Fruit fly (Drosophila melanogaster) whole organism, embryonic: ENCODE measurements around the gene CG11370.
A peak's percentile ranks its signal among the peaks of the same experiment; 100 is the strongest.

Experiments
- Abd-B ChIP-seq: fragments of 200-800 bp; sonication (Bioruptor generic); optimal IDR thresholded peaks from 2 replicates; lab custom pipeline; 2018; ENCODE audit warnings: missing biosample characterization, mild to moderate bottlenecking, missing genetic modification characterization, moderate library complexity
- CG1024 ChIP-seq: fragments of 200-800 bp; sonication (Bioruptor generic); IDR thresholded peaks from 2 replicates; pipeline ENCODE4 v1.3.6; 2022; ENCODE audit warnings: missing biosample characterization, missing genetic modification characterization
- CG10959 ChIP-seq: fragments of 200-800 bp; sonication (Bioruptor generic); IDR thresholded peaks from 2 replicates; pipeline ENCODE4 v1.3.6; 2022; ENCODE audit warnings: missing biosample characterization, missing genetic modification characterization
- CG11504 ChIP-seq: fragments of 200-800 bp; sonication (Bioruptor generic); optimal IDR thresholded peaks from 3 replicates; lab custom pipeline; 2019; ENCODE audit warnings: missing biosample characterization, mild to moderate bottlenecking, missing genetic modification characterization, moderate library complexity
- CG12236 ChIP-seq: fragments of 200-800 bp; sonication (Bioruptor generic); optimal IDR thresholded peaks from 2 replicates; lab custom pipeline; 2016; ENCODE audit warnings: missing biosample characterization, missing genetic modification characterization
- CG14441 ChIP-seq: fragments of 200-800 bp; sonication (Bioruptor generic); IDR thresholded peaks from 2 replicates; pipeline ENCODE4 v1.3.6; 2022; ENCODE audit warnings: missing biosample characterization, missing genetic modification characterization
- CG1529 ChIP-seq: fragments of 200-800 bp; sonication (Bioruptor generic); optimal IDR thresholded peaks from 3 replicates; lab custom pipeline; 2018; ENCODE audit warnings: missing biosample characterization, missing genetic modification characterization
- CG1603 ChIP-seq: fragments of 200-800 bp; sonication (Bioruptor generic); optimal IDR thresholded peaks from 2 replicates; lab custom pipeline; 2019; ENCODE audit warnings: missing biosample characterization, mild to moderate bottlenecking, missing genetic modification characterization, moderate library complexity
- CG16863 ChIP-seq: fragments of 200-800 bp; sonication (Bioruptor generic); optimal IDR thresholded peaks from 3 replicates; lab custom pipeline; 2016; ENCODE audit warnings: missing biosample characterization, missing genetic modification characterization
- CG17912 ChIP-seq: fragments of 200-800 bp; sonication (Bioruptor generic); optimal IDR thresholded peaks from 2 replicates; lab custom pipeline; 2018; ENCODE audit warnings: missing biosample characterization, mild to moderate bottlenecking, missing genetic modification characterization
- CG2202 ChIP-seq: fragments of 200-800 bp; sonication (Bioruptor generic); optimal IDR thresholded peaks from 2 replicates; lab custom pipeline; 2018; ENCODE audit warnings: missing biosample characterization, mild to moderate bottlenecking, missing genetic modification characterization
- CG2678 ChIP-seq: fragments of 200-800 bp; sonication (Bioruptor generic); optimal IDR thresholded peaks from 3 replicates; lab custom pipeline; 2019; ENCODE audit warnings: missing biosample characterization, mild to moderate bottlenecking, missing genetic modification characterization, moderate library complexity
- CG31388 ChIP-seq: fragments of 200-800 bp; sonication (Bioruptor generic); optimal IDR thresholded peaks from 2 replicates; lab custom pipeline; 2016; ENCODE audit warnings: missing biosample characterization, missing genetic modification characterization
- CG3995 ChIP-seq: fragments of 200-800 bp; sonication (Bioruptor generic); optimal IDR thresholded peaks from 3 replicates; lab custom pipeline; 2016; ENCODE audit warnings: missing biosample characterization, missing genetic modification characterization
- CG4854 ChIP-seq: fragments of 200-800 bp; sonication (Bioruptor generic); optimal IDR thresholded peaks from 2 replicates; lab custom pipeline; 2016; ENCODE audit warnings: missing biosample characterization, missing genetic modification characterization, inconsistent platforms
- CG5245 ChIP-seq: fragments of 200-800 bp; sonication (Bioruptor generic); optimal IDR thresholded peaks from 3 replicates; lab custom pipeline; 2016; ENCODE audit warnings: missing biosample characterization, missing genetic modification characterization
- CG5953 ChIP-seq: fragments of 200-800 bp; sonication (Bioruptor generic); IDR thresholded peaks from 2 replicates; pipeline ENCODE4 v1.3.6; 2022; ENCODE audit warnings: missing biosample characterization, missing genetic modification characterization
- CG8478 ChIP-seq: fragments of >200 bp; optimal IDR thresholded peaks from 2 replicates; lab custom pipeline; 2018
- CHES-1-like ChIP-seq: fragments of 200-800 bp; sonication (Bioruptor generic); optimal IDR thresholded peaks from 2 replicates; lab custom pipeline; 2016; ENCODE audit warnings: missing biosample characterization, missing genetic modification characterization
- CkIIα-i1 ChIP-seq: fragments of 200-800 bp; sonication (Bioruptor generic); IDR thresholded peaks from 2 replicates; pipeline ENCODE4 v1.3.6; 2022; ENCODE audit warnings: missing biosample characterization, missing genetic modification characterization
- Dip3 ChIP-seq: fragments of 200-800 bp; sonication (Bioruptor generic); optimal IDR thresholded peaks from 3 replicates; lab custom pipeline; 2016; ENCODE audit warnings: missing biosample characterization, missing genetic modification characterization
- Fer3 ChIP-seq: fragments of 200-800 bp; sonication (Bioruptor generic); optimal IDR thresholded peaks from 2 replicates; lab custom pipeline; 2018; ENCODE audit warnings: missing biosample characterization, mild to moderate bottlenecking, missing genetic modification characterization, moderate library complexity
- Hmx ChIP-seq: fragments of 200-800 bp; sonication (Bioruptor generic); optimal IDR thresholded peaks from 2 replicates; lab custom pipeline; 2016; ENCODE audit warnings: missing biosample characterization, missing genetic modification characterization
- Lhr ChIP-seq: fragments of 200-800 bp; sonication (Bioruptor generic); optimal IDR thresholded peaks from 3 replicates; lab custom pipeline; 2017; ENCODE audit warnings: mild to moderate bottlenecking, missing biosample characterization, missing genetic modification reagents, missing genetic modification characterization
- MESR4 ChIP-seq: fragments of 200-800 bp; sonication (Bioruptor generic); optimal IDR thresholded peaks from 2 replicates; lab custom pipeline; 2018; ENCODE audit warnings: missing biosample characterization, mild to moderate bottlenecking, missing genetic modification characterization, moderate library complexity
- Mad ChIP-seq: fragments of 200-800 bp; sonication (Bioruptor generic); optimal IDR thresholded peaks from 2 replicates; lab custom pipeline; 2016; ENCODE audit warnings: missing biosample characterization, missing genetic modification characterization
- Opbp ChIP-seq: fragments of 200-800 bp; sonication (Bioruptor generic); IDR thresholded peaks from 3 replicates; pipeline ENCODE4 v1.3.6; 2022; ENCODE audit warnings: missing biosample characterization, missing genetic modification characterization; ENCODE audit not compliant: partially characterized antibody
- PHDP ChIP-seq: fragments of 200-800 bp; sonication (Bioruptor generic); optimal IDR thresholded peaks from 3 replicates; lab custom pipeline; 2018; ENCODE audit warnings: missing biosample characterization, mild to moderate bottlenecking, missing genetic modification characterization, moderate library complexity
- Taf1 ChIP-seq: fragments of 200-800 bp; sonication (Bioruptor generic); IDR thresholded peaks from 2 replicates; pipeline ENCODE4 v1.3.6; 2022; ENCODE audit warnings: missing biosample characterization, missing genetic modification characterization
- Vsx1 ChIP-seq: fragments of 200-800 bp; sonication (Bioruptor generic); optimal IDR thresholded peaks from 2 replicates; lab custom pipeline; 2017; ENCODE audit warnings: missing biosample characterization, mild to moderate bottlenecking, missing genetic modification characterization, missing genetic modification reagents
- ash1 ChIP-seq: fragments of 200-800 bp; sonication (Bioruptor generic); optimal IDR thresholded peaks from 2 replicates; lab custom pipeline; 2018; ENCODE audit warnings: missing biosample characterization, mild to moderate bottlenecking, missing genetic modification characterization
- bab2 ChIP-seq: fragments of 200-800 bp; sonication (Bioruptor generic); optimal IDR thresholded peaks from 2 replicates; lab custom pipeline; 2016; ENCODE audit warnings: missing biosample characterization, missing genetic modification characterization
- bsh ChIP-seq, 2 experiments: fragments of 200-800 bp; sonication (Bioruptor generic); optimal IDR thresholded peaks; 2 replicates each; lab custom pipeline; 2017 to 2018; ENCODE audit warnings: mild to moderate bottlenecking in 2 of 2, missing biosample characterization in 2 of 2, missing genetic modification characterization in 2 of 2, moderate library complexity in 1 of 2
- cato ChIP-seq: fragments of 200-800 bp; sonication (Bioruptor generic); optimal IDR thresholded peaks from 2 replicates; lab custom pipeline; 2016; ENCODE audit warnings: missing biosample characterization, missing genetic modification characterization, borderline replicate concordance
- crc ChIP-seq: fragments of 200-800 bp; sonication (Bioruptor generic); optimal IDR thresholded peaks from 2 replicates; lab custom pipeline; 2016; ENCODE audit warnings: missing biosample characterization, missing genetic modification characterization
- dysf ChIP-seq: fragments of 200-800 bp; sonication (Bioruptor generic); IDR thresholded peaks from 3 replicates; pipeline ENCODE4 v1.3.6; 2022; ENCODE audit warnings: missing biosample characterization, missing genetic modification characterization
- exex ChIP-seq: fragments of 200-800 bp; sonication (Bioruptor generic); optimal IDR thresholded peaks from 4 replicates; lab custom pipeline; 2018; ENCODE audit warnings: missing biosample characterization, mild to moderate bottlenecking, missing genetic modification characterization, moderate library complexity
- gcm2 ChIP-seq: fragments of 200-800 bp; sonication (Bioruptor generic); optimal IDR thresholded peaks from 2 replicates; lab custom pipeline; 2016; ENCODE audit warnings: missing biosample characterization, missing genetic modification characterization
- gt ChIP-seq: fragments of 200-800 bp; sonication (Bioruptor generic); IDR thresholded peaks from 2 replicates; pipeline ENCODE4 v1.3.6; 2022; ENCODE audit warnings: missing biosample characterization, missing genetic modification characterization
- hb ChIP-seq: fragments of 200-800 bp; sonication (Bioruptor generic); IDR thresholded peaks from 3 replicates; pipeline ENCODE4 v1.3.6; 2022; ENCODE audit warnings: missing biosample characterization, missing genetic modification characterization; ENCODE audit not compliant: partially characterized antibody
- lmd ChIP-seq: fragments of 200-800 bp; sonication (Bioruptor generic); IDR thresholded peaks from 2 replicates; pipeline ENCODE4 v1.3.6; 2022; ENCODE audit warnings: missing biosample characterization, missing genetic modification characterization
- mirr ChIP-seq: fragments of 200-800 bp; sonication (Bioruptor generic); optimal IDR thresholded peaks from 3 replicates; lab custom pipeline; 2018; ENCODE audit warnings: missing biosample characterization, mild to moderate bottlenecking, missing genetic modification characterization
- nerfin-2 ChIP-seq: fragments of 200-800 bp; sonication (Bioruptor generic); IDR thresholded peaks from 2 replicates; pipeline ENCODE4 v1.3.6; 2022; ENCODE audit warnings: missing biosample characterization, missing genetic modification characterization; ENCODE audit not compliant: partially characterized antibody
- odd ChIP-seq: fragments of 200-800 bp; sonication (Bioruptor generic); optimal IDR thresholded peaks from 2 replicates; lab custom pipeline; 2017; ENCODE audit warnings: missing biosample characterization, mild to moderate bottlenecking, missing genetic modification characterization
- pan ChIP-seq, 4 experiments: fragments of >200 bp in 3 of 4; fragments of 200-800 bp in 1 of 4; sonication (Bioruptor generic) in 1 of 4; optimal IDR thresholded peaks in 3 of 4; IDR thresholded peaks in 1 of 4; 2 replicates each; pipeline versions ENCODE4 v1.3.6 to Lab custom; 2017 to 2022; ENCODE audit warnings: missing biosample characterization in 2 of 4, missing genetic modification characterization in 2 of 4, mixed read lengths in 1 of 4
- sim ChIP-seq: fragments of 200-800 bp; sonication (Bioruptor generic); IDR thresholded peaks from 2 replicates; pipeline ENCODE4 v1.3.6; 2022; ENCODE audit warnings: missing biosample characterization, missing genetic modification characterization
- sna ChIP-seq: fragments of 200-800 bp; sonication (Bioruptor generic); IDR thresholded peaks from 2 replicates; pipeline ENCODE4 v1.3.6; 2022; ENCODE audit warnings: missing biosample characterization, missing genetic modification characterization; ENCODE audit not compliant: partially characterized antibody
- ttk ChIP-seq: fragments of 200-800 bp; sonication (Bioruptor generic); IDR thresholded peaks from 2 replicates; pipeline ENCODE4 v2.1.2; 2022; ENCODE audit warnings: missing biosample characterization, missing genetic modification characterization
- zfh1 ChIP-seq: fragments of 200-800 bp; sonication (Bioruptor generic); IDR thresholded peaks from 3 replicates; pipeline ENCODE4 v1.3.6; 2022; ENCODE audit warnings: missing biosample characterization, missing genetic modification characterization

The CG11370 gene

DNA sequence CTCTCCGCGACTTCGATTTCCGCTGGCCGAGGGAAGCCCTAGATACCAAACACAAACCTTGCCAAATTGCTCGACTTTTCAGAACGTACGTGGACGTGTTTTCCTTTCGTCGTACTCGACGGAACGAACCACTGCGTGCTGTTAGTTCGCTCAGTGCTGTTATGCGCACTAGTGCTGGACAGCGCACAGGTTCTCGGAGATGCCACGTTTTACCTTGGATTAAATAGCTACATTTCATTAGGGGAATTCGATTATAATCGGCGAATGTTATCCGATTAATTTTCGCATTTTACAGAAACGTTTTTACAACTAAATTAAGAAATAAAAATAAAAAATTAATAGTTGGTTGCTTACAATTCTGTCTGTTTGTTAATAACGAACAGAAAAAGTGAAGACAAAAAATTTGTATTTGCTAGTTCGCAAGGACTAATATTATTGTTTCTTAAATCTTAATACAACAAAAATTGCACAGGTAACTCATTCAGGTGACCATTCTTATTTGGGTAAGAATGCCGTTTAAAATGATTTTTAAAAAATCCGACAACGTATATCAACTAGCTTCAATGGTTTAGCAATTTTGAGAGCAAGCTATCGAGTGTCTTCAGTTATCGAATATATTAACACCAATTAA is 5.3 kb downstream of the CG11370 start, which contains the start of the genes ArfGAP3 and CG32452 (continued):
- no peak for TF ChIP-seq nerfin-2 (GFP tag; lab: Robert Waterston, UW)
- peak; percentile 5 for TF ChIP-seq CG12236
- no peak for TF ChIP-seq Hmx (GFP tag; lab: Kevin White, UChicago)
- TF ChIP-seq Taf1 (GFP tag; lab: Robert Waterston, UW), result no peak
- TF ChIP-seq CG2678 (tag; lab: Kevin White, UChicago), result peak; percentile 79
- TF ChIP-seq CG1529 (GFP tag; lab: Kevin White, UChicago), result peak; percentile 29
- TF ChIP-seq gt, result 0 out of 2 replicates have a peak, but pooled peaks have one; percentile 37
- peak; percentile 79 for TF ChIP-seq CG14441 (GFP tag; lab: Robert Waterston, UW)
- peak; percentile 60 for TF ChIP-seq Abd-B (GFP tag; lab: Kevin White, UChicago)
- peak; percentile 77; the same call in 2 of the 3 replicates for TF ChIP-seq zfh1 (GFP tag; lab: Robert Waterston, UW)
- peak; percentile 51 for TF ChIP-seq mirr (GFP tag; lab: Kevin White, UChicago)
- TF ChIP-seq CG4854 (GFP tag; lab: Kevin White, UChicago), result no peak
- peak in 1 of 2 experiments; percentile 64 for TF ChIP-seq bsh (GFP tag; optimal IDR thresholded peaks at IDR 0.05; lab: Kevin White, UChicago)
- TF ChIP-seq dysf (GFP tag; lab: Robert Waterston, UW), result peak; percentile 70; the same call in 2 of the 3 replicates
- no peak for TF ChIP-seq CkIIα-i1
- peak; percentile 78 for TF ChIP-seq Fer3 (tag; lab: Kevin White, UChicago)
- peak; percentile 71 for TF ChIP-seq Mad
- TF ChIP-seq Lhr (GFP tag; lab: Kevin White, UChicago), result peak; percentile 72
- TF ChIP-seq exex (tag; lab: Kevin White, UChicago), result peak; percentile 47
- TF ChIP-seq odd (GFP tag; lab: Kevin White, UChicago), result no peak
- TF ChIP-seq Dip3, result peak; percentile 57
- TF ChIP-seq ash1 (GFP tag; lab: Kevin White, UChicago), result no peak
- peak; percentile 67 for TF ChIP-seq bab2 (GFP tag; lab: Kevin White, UChicago)
- peak; percentile 66 for TF ChIP-seq lmd (GFP tag; lab: Robert Waterston, UW)
- peak; percentile 51 for TF ChIP-seq CG1603
- TF ChIP-seq crc (GFP tag; lab: Kevin White, UChicago), result peak; percentile 26
- TF ChIP-seq CG16863 (GFP tag; lab: Kevin White, UChicago), result no peak
- peak; percentile 67 for TF ChIP-seq CG17912 (GFP tag; lab: Kevin White, UChicago)
- no peak for TF ChIP-seq sim (GFP tag; lab: Robert Waterston, UW)
- no peak for TF ChIP-seq CG8478
- no peak for TF ChIP-seq CG5953 (GFP tag; lab: Robert Waterston, UW)
- TF ChIP-seq MESR4 (GFP tag; lab: Kevin White, UChicago), result peak; percentile 98
- 0 out of 2 replicates have a peak, but pooled peaks have one; percentile 36 for TF ChIP-seq CG10959 (GFP tag; lab: Robert Waterston, UW)
- peak; percentile 76 for TF ChIP-seq cato (GFP tag; lab: Kevin White, UChicago)
- peak; percentile 58 for TF ChIP-seq ttk (GFP tag; lab: Robert Waterston, UW)
- peak; percentile 39 for TF ChIP-seq CG3995
- TF ChIP-seq CG31388 (GFP tag; lab: Kevin White, UChicago), result peak; percentile 37
- TF ChIP-seq gcm2, result no peak
- no peak for TF ChIP-seq Vsx1 (GFP tag; lab: Kevin White, UChicago)
- no peak for TF ChIP-seq CG11504
- peak; percentile 31 for TF ChIP-seq CHES-1-like (GFP tag; lab: Kevin White, UChicago)
- peak; percentile 22 for TF ChIP-seq CG2202
- peak; percentile 67; the same call in 2 of the 3 replicates for TF ChIP-seq Opbp (GFP tag; lab: Robert Waterston, UW)
- TF ChIP-seq PHDP (tag; lab: Kevin White, UChicago), result peak; percentile 66
- TF ChIP-seq CG5245 (GFP tag; lab: Kevin White, UChicago), result peak; percentile 30
- TF ChIP-seq hb (GFP tag; lab: Robert Waterston, UW), result no peak
- TF ChIP-seq CG1024 (GFP tag; lab: Robert Waterston, UW), result 0 out of 2 replicates have a peak, but pooled peaks have one; percentile 28
- no peak for TF ChIP-seq pan (optimal IDR thresholded peaks at IDR 0.05; lab: Kevin White, UChicago)
- peak in 1 of 2 experiments; percentile 79 for TF ChIP-seq pan (GFP tag; optimal IDR thresholded peaks at IDR 0.05 in 1 of 2, IDR thresholded peaks at IDR 0.05 in 1 of 2)
- 0 out of 2 replicates have a peak, but pooled peaks have one; percentile 46 for TF ChIP-seq sna (GFP tag; lab: Robert Waterston, UW)
